Fruit fly (Drosophila melanogaster) whole organism, wandering third instar larva: ENCODE measurements around the gene Gdi.

Source experiments
- CG32264 ChIP-seq: fragments of 200-800 bp; sonication (Bioruptor generic); optimal IDR thresholded peaks from 2 replicates; lab custom pipeline; 2016; ENCODE audit warnings: missing biosample characterization, missing genetic modification characterization
- CrebA ChIP-seq: fragments of 200-800 bp; sonication (Bioruptor generic); optimal IDR thresholded peaks from 2 replicates; lab custom pipeline; 2016; ENCODE audit warnings: missing biosample characterization, mild to moderate bottlenecking, missing genetic modification characterization, borderline replicate concordance
- Dfd ChIP-seq: fragments of >200 bp; optimal IDR thresholded peaks from 2 replicates; lab custom pipeline; 2017; ENCODE audit warnings: missing biosample characterization, missing genetic modification characterization
- Dif ChIP-seq: fragments of 200-275, 200-300 bp; sonication (Bioruptor generic); optimal IDR thresholded peaks from 2 replicates; lab custom pipeline; 2018; ENCODE audit warnings: missing biosample characterization, missing genetic modification characterization; ENCODE audit not compliant: partially characterized antibody
- GATAd ChIP-seq: sonication (Bioruptor generic); optimal IDR thresholded peaks from 2 replicates; lab custom pipeline; 2016; ENCODE audit warnings: missing biosample characterization, missing genetic modification characterization
- Hnf4 ChIP-seq: fragments of 200-800 bp; sonication (Bioruptor generic); optimal IDR thresholded peaks from 2 replicates; lab custom pipeline; 2016; ENCODE audit warnings: missing biosample characterization, mild to moderate bottlenecking, missing genetic modification characterization
- Hr78 ChIP-seq: fragments of >200 bp; optimal IDR thresholded peaks from 2 replicates; lab custom pipeline; 2017; ENCODE audit warnings: missing biosample characterization, missing genetic modification characterization
- Hr83 ChIP-seq: fragments of 200-300 bp; sonication (Bioruptor generic); optimal IDR thresholded peaks from 2 replicates; lab custom pipeline; 2016; ENCODE audit warnings: missing biosample characterization, mild to moderate bottlenecking, missing genetic modification characterization, moderate library complexity; ENCODE audit not compliant: poor library complexity, severe bottlenecking
- Mio ChIP-seq: sonication (Bioruptor generic); optimal IDR thresholded peaks from 2 replicates; lab custom pipeline; 2016; ENCODE audit warnings: missing biosample characterization, missing genetic modification characterization
- Myc ChIP-seq: fragments of >200 bp; optimal IDR thresholded peaks from 2 replicates; lab custom pipeline; 2017
- N ChIP-seq: fragments of >200 bp; optimal IDR thresholded peaks from 2 replicates; lab custom pipeline; 2018; ENCODE audit warnings: missing biosample characterization, missing external identifiers, missing genetic modification characterization
- OdsH ChIP-seq: fragments of 200-800 bp; sonication (Bioruptor generic); optimal IDR thresholded peaks from 2 replicates; lab custom pipeline; 2016; ENCODE audit warnings: missing biosample characterization, mild to moderate bottlenecking, missing genetic modification characterization
- Rel ChIP-seq, 2 experiments: fragments of 200-800 bp; sonication (Bioruptor generic) in 1 of 2; optimal IDR thresholded peaks; 2 replicates in 1 of 2; 3 replicates in 1 of 2; lab custom pipeline; 2016 to 2019; ENCODE audit warnings: mild to moderate bottlenecking in 2 of 2, missing biosample characterization in 2 of 2, missing genetic modification characterization in 2 of 2, moderate library complexity in 1 of 2
- Vsx2 ChIP-seq: fragments of 200-300, 225-300 bp; sonication (Bioruptor generic); optimal IDR thresholded peaks from 2 replicates; lab custom pipeline; 2018; ENCODE audit warnings: missing biosample characterization, missing genetic modification characterization; ENCODE audit not compliant: partially characterized antibody
- brk ChIP-seq: fragments of 200-800 bp; sonication (Bioruptor generic); optimal IDR thresholded peaks from 2 replicates; lab custom pipeline; 2016; ENCODE audit warnings: missing biosample characterization, mild to moderate bottlenecking, missing genetic modification characterization
- dl ChIP-seq, 2 experiments: fragments of 175-275, 200-275 bp in 1 of 2; fragments of 200-275 bp in 1 of 2; sonication (Bioruptor generic); optimal IDR thresholded peaks; lab custom pipeline; 2018; ENCODE audit warnings: mild to moderate bottlenecking in 2 of 2, missing biosample characterization in 2 of 2, missing genetic modification characterization in 2 of 2, moderate library complexity in 2 of 2; ENCODE audit not compliant: partially characterized antibody in 2 of 2, insufficient read depth in 1 of 2
- dmrt93B ChIP-seq: fragments of 200-800 bp; sonication (Bioruptor generic); optimal IDR thresholded peaks from 2 replicates; lab custom pipeline; 2018; ENCODE audit warnings: missing biosample characterization, mild to moderate bottlenecking, missing genetic modification characterization
- dsf ChIP-seq: sonication (Bioruptor generic); optimal IDR thresholded peaks from 2 replicates; lab custom pipeline; 2016; ENCODE audit warnings: missing biosample characterization, missing genetic modification characterization, borderline replicate concordance
- ey ChIP-seq: fragments of 200-800 bp; sonication (Bioruptor generic); optimal IDR thresholded peaks from 2 replicates; lab custom pipeline; 2016; ENCODE audit warnings: missing biosample characterization, missing genetic modification characterization
- foxo ChIP-seq, 2 experiments: fragments of 200-800 bp; sonication (Bioruptor generic); optimal IDR thresholded peaks; 2 replicates in 1 of 2; 3 replicates in 1 of 2; lab custom pipeline; 2016 to 2017; ENCODE audit warnings: missing biosample characterization in 2 of 2, missing genetic modification characterization in 2 of 2
- fru ChIP-seq: fragments of 200-800 bp; sonication (Bioruptor generic); optimal IDR thresholded peaks from 3 replicates; lab custom pipeline; 2016; ENCODE audit warnings: missing biosample characterization, mild to moderate bottlenecking, missing genetic modification characterization
- h ChIP-seq: fragments of 200-800 bp; sonication (Bioruptor generic); optimal IDR thresholded peaks from 3 replicates; lab custom pipeline; 2016; ENCODE audit warnings: missing biosample characterization, mild to moderate bottlenecking, missing genetic modification characterization
- jim ChIP-seq: fragments of 175-275, 200-325 bp; sonication (Bioruptor generic); optimal IDR thresholded peaks from 2 replicates; lab custom pipeline; 2016; ENCODE audit warnings: missing biosample characterization, mild to moderate bottlenecking, missing genetic modification characterization
- lola ChIP-seq: fragments of >200 bp; optimal IDR thresholded peaks from 2 replicates; lab custom pipeline; 2017; ENCODE audit warnings: missing biosample characterization, missing genetic modification characterization
- psq ChIP-seq: fragments of 200-800 bp; sonication (Bioruptor generic); optimal IDR thresholded peaks from 3 replicates; lab custom pipeline; 2017; ENCODE audit warnings: missing biosample characterization, mild to moderate bottlenecking, missing genetic modification characterization, moderate library complexity
- rgr ChIP-seq: fragments of 200-800 bp; sonication (Bioruptor generic); optimal IDR thresholded peaks from 3 replicates; lab custom pipeline; 2016; ENCODE audit warnings: missing biosample characterization, mild to moderate bottlenecking, missing genetic modification characterization
- sage ChIP-seq: fragments of 200-800 bp; sonication (Bioruptor generic); optimal IDR thresholded peaks from 2 replicates; lab custom pipeline; 2016; ENCODE audit warnings: missing biosample characterization, mild to moderate bottlenecking, missing genetic modification characterization
- sv ChIP-seq: fragments of 200-800 bp; sonication (Bioruptor generic); optimal IDR thresholded peaks from 3 replicates; lab custom pipeline; 2016; ENCODE audit warnings: missing biosample characterization, missing genetic modification characterization
- tai ChIP-seq: sonication (Bioruptor generic); optimal IDR thresholded peaks from 2 replicates; lab custom pipeline; 2016; ENCODE audit warnings: missing biosample characterization, missing genetic modification characterization
- woc ChIP-seq: sonication (Bioruptor generic); optimal IDR thresholded peaks from 2 replicates; lab custom pipeline; 2016; ENCODE audit warnings: missing biosample characterization, mild to moderate bottlenecking, missing genetic modification characterization

The Gdi gene

DNA sequence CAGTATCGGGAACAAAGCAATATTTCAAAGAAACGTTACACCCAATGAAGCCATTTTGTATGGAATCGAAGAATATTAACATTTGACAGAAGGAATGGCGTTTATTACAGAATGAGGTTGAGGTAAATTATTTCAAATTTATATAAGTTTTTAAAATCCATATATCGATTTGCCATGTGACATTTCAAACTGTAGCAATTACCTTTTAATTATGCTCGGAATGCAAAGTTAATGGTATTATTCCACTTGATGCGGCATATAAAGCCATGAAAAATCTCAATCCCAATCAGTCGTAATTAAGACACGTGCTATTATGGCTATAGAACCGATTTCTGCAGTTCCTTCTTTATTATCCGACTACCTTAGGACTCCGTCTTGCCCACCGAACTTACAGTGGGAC lies 33.5 kb upstream of the Gdi start, which contains the start of gene CG31883:
Gene CG31883, plus strand, starts transcription at position 301 of the 400 bp plus-strand sequence.
- no peak for TF ChIP-seq Rel (GFP tag; optimal IDR thresholded peaks at IDR 0.05; lab: Kevin White, UChicago)
- TF ChIP-seq Rel (tag; optimal IDR thresholded peaks at IDR 0.05; lab: Kevin White, UChicago): no peak
- no peak for TF ChIP-seq CrebA (GFP tag; lab: Kevin White, UChicago)
- no peak for TF ChIP-seq N (GFP tag; lab: Kevin White, UChicago)
- no peak for TF ChIP-seq dl (GFP tag; optimal IDR thresholded peaks at IDR 0.05; lab: Kevin White, UChicago; ENCODE audit: insufficient read depth in 1 of 2, partially characterized antibody in 2 of 2)
- TF ChIP-seq dsf: no peak
- TF ChIP-seq CG32264: no peak

DNA sequence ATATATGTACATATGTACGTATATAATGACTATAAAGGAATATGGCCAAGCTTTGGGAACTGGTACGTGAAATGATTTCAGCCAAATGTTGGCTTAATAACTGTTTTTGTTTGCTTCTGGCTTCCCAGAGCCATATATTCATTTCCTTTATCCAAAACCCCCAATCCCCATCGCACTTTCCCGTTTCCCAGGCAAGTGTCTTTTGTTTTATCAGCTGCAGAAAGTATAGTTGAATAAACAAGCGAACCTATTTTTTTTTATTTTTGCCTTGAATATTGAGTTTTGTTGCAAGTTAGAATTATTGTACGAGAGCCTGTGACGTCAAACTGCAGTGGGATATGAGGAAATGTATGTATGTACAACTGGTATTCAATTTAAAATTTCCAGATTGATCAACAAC lies 31.8 kb upstream of the Gdi start:
- TF ChIP-seq dmrt93B (GFP tag; lab: Kevin White, UChicago) (no peak), sage (GFP tag; lab: Kevin White, UChicago) (no peak), Hnf4 (GFP tag; lab: Kevin White, UChicago) (no peak), h (GFP tag; lab: Kevin White, UChicago) (peak; percentile 21), foxo (GFP tag; optimal IDR thresholded peaks at IDR 0.05; lab: Kevin White, UChicago) (peak in 1 of 2 experiments; percentile 28), OdsH (GFP tag; lab: Kevin White, UChicago) (peak; percentile 43), Hr83 (peak; percentile 76), jim (GFP tag; lab: Kevin White, UChicago) (no peak), Dif (GFP tag; lab: Kevin White, UChicago) (no peak), Vsx2 (GFP tag; lab: Kevin White, UChicago) (no peak), ey (no peak), woc (GFP tag; lab: Kevin White, UChicago) (no peak), brk (GFP tag; lab: Kevin White, UChicago) (peak; percentile 19), lola (GFP tag; lab: Kevin White, UChicago) (no peak), psq (no peak), rgr (peak; percentile 65)

- no peak for TF ChIP-seq CrebA (GFP tag; lab: Kevin White, UChicago)
- TF ChIP-seq OdsH (GFP tag; lab: Kevin White, UChicago): peak; percentile 13
- TF ChIP-seq N (GFP tag; lab: Kevin White, UChicago): no peak
- peak; percentile 15 for TF ChIP-seq rgr
- TF ChIP-seq brk (GFP tag; lab: Kevin White, UChicago): no peak
- no peak for TF ChIP-seq dmrt93B (GFP tag; lab: Kevin White, UChicago)
- no peak for TF ChIP-seq Hr78 (GFP tag; lab: Kevin White, UChicago)
- peak; percentile 74 for TF ChIP-seq sv (GFP tag; lab: Kevin White, UChicago)
- no peak for TF ChIP-seq dsf
- no peak for TF ChIP-seq Mio (GFP tag; lab: Kevin White, UChicago)
- no peak for TF ChIP-seq tai (GFP tag; lab: Kevin White, UChicago)
- no peak for TF ChIP-seq Dfd (GFP tag; lab: Kevin White, UChicago)
- TF ChIP-seq GATAd: no peak
These were observed 31.0 kb upstream of the Gdi start for dm6 chr2L:9525719-9526118.

- TF ChIP-seq Hnf4 (GFP tag; lab: Kevin White, UChicago) (no peak), GATAd (no peak), CrebA (GFP tag; lab: Kevin White, UChicago) (no peak), brk (GFP tag; lab: Kevin White, UChicago) (no peak), h (GFP tag; lab: Kevin White, UChicago) (no peak), Hr83 (no peak), sv (GFP tag; lab: Kevin White, UChicago) (no peak), Myc (lab: Kevin White, UChicago) (no peak), Vsx2 (GFP tag; lab: Kevin White, UChicago) (no peak), Rel (GFP tag; optimal IDR thresholded peaks at IDR 0.05; lab: Kevin White, UChicago) (no peak), Rel (tag; optimal IDR thresholded peaks at IDR 0.05; lab: Kevin White, UChicago) (no peak), dl (GFP tag; optimal IDR thresholded peaks at IDR 0.05; lab: Kevin White, UChicago; ENCODE audit: insufficient read depth in 1 of 2, partially characterized antibody in 2 of 2) (no peak), fru (no peak), dmrt93B (GFP tag; lab: Kevin White, UChicago) (no peak), dsf (no peak)
These were observed 30.2 kb upstream of the Gdi start for dm6 chr2L:9524915-9525314.
